Fruit fly (Drosophila melanogaster) whole organism, wandering third instar larva: ENCODE measurements around the gene eIF1.

ENCODE experiments used
- Abd-B ChIP-seq: fragments of >200 bp; optimal IDR thresholded peaks from 2 replicates; lab custom pipeline; 2017; ENCODE audit warnings: missing biosample characterization, missing genetic modification characterization
- CG32264 ChIP-seq: fragments of 200-800 bp; sonication (Bioruptor generic); optimal IDR thresholded peaks from 2 replicates; lab custom pipeline; 2016; ENCODE audit warnings: missing biosample characterization, missing genetic modification characterization
- CG9705 ChIP-seq: fragments of 200-800 bp; sonication (Bioruptor generic); optimal IDR thresholded peaks from 2 replicates; lab custom pipeline; 2018; ENCODE audit warnings: missing biosample characterization, mild to moderate bottlenecking, missing genetic modification characterization
- CrebA ChIP-seq: fragments of 200-800 bp; sonication (Bioruptor generic); optimal IDR thresholded peaks from 2 replicates; lab custom pipeline; 2016; ENCODE audit warnings: missing biosample characterization, mild to moderate bottlenecking, missing genetic modification characterization, borderline replicate concordance
- Dfd ChIP-seq: fragments of >200 bp; optimal IDR thresholded peaks from 2 replicates; lab custom pipeline; 2017; ENCODE audit warnings: missing biosample characterization, missing genetic modification characterization
- Dif ChIP-seq: fragments of 200-275, 200-300 bp; sonication (Bioruptor generic); optimal IDR thresholded peaks from 2 replicates; lab custom pipeline; 2018; ENCODE audit warnings: missing biosample characterization, missing genetic modification characterization; ENCODE audit not compliant: partially characterized antibody
- GATAd ChIP-seq: sonication (Bioruptor generic); optimal IDR thresholded peaks from 2 replicates; lab custom pipeline; 2016; ENCODE audit warnings: missing biosample characterization, missing genetic modification characterization
- HLH106 ChIP-seq: fragments of 200-800 bp; optimal IDR thresholded peaks from 3 replicates; lab custom pipeline; 2019; ENCODE audit warnings: missing biosample characterization, mild to moderate bottlenecking, missing genetic modification characterization, moderate library complexity
- Hnf4 ChIP-seq: fragments of 200-800 bp; sonication (Bioruptor generic); optimal IDR thresholded peaks from 2 replicates; lab custom pipeline; 2016; ENCODE audit warnings: missing biosample characterization, mild to moderate bottlenecking, missing genetic modification characterization
- Hr78 ChIP-seq: fragments of >200 bp; optimal IDR thresholded peaks from 2 replicates; lab custom pipeline; 2017; ENCODE audit warnings: missing biosample characterization, missing genetic modification characterization
- Hr83 ChIP-seq: fragments of 200-300 bp; sonication (Bioruptor generic); optimal IDR thresholded peaks from 2 replicates; lab custom pipeline; 2016; ENCODE audit warnings: missing biosample characterization, mild to moderate bottlenecking, missing genetic modification characterization, moderate library complexity; ENCODE audit not compliant: poor library complexity, severe bottlenecking
- Jra ChIP-seq: sonication (Bioruptor generic); optimal IDR thresholded peaks from 2 replicates; lab custom pipeline; 2016; ENCODE audit warnings: missing biosample characterization, missing genetic modification characterization
- Mio ChIP-seq: sonication (Bioruptor generic); optimal IDR thresholded peaks from 2 replicates; lab custom pipeline; 2016; ENCODE audit warnings: missing biosample characterization, missing genetic modification characterization
- Myc ChIP-seq: fragments of >200 bp; optimal IDR thresholded peaks from 2 replicates; lab custom pipeline; 2017
- N ChIP-seq: fragments of >200 bp; optimal IDR thresholded peaks from 2 replicates; lab custom pipeline; 2018; ENCODE audit warnings: missing biosample characterization, missing external identifiers, missing genetic modification characterization
- OdsH ChIP-seq: fragments of 200-800 bp; sonication (Bioruptor generic); optimal IDR thresholded peaks from 2 replicates; lab custom pipeline; 2016; ENCODE audit warnings: missing biosample characterization, mild to moderate bottlenecking, missing genetic modification characterization
- Rel ChIP-seq, 2 experiments: fragments of 200-800 bp; sonication (Bioruptor generic) in 1 of 2; optimal IDR thresholded peaks; 2 replicates in 1 of 2; 3 replicates in 1 of 2; lab custom pipeline; 2016 to 2019; ENCODE audit warnings: mild to moderate bottlenecking in 2 of 2, missing biosample characterization in 2 of 2, missing genetic modification characterization in 2 of 2, moderate library complexity in 1 of 2
- Sp1 ChIP-seq: fragments of 200-800 bp; sonication (Bioruptor generic); optimal IDR thresholded peaks from 3 replicates; lab custom pipeline; 2019; ENCODE audit warnings: missing biosample characterization, mild to moderate bottlenecking, missing genetic modification characterization, moderate library complexity
- Vsx2 ChIP-seq: fragments of 200-300, 225-300 bp; sonication (Bioruptor generic); optimal IDR thresholded peaks from 2 replicates; lab custom pipeline; 2018; ENCODE audit warnings: missing biosample characterization, missing genetic modification characterization; ENCODE audit not compliant: partially characterized antibody
- br ChIP-seq: fragments of 200-800 bp; sonication (Bioruptor generic); optimal IDR thresholded peaks from 2 replicates; lab custom pipeline; 2016; ENCODE audit warnings: missing biosample characterization, missing genetic modification characterization
- brk ChIP-seq: fragments of 200-800 bp; sonication (Bioruptor generic); optimal IDR thresholded peaks from 2 replicates; lab custom pipeline; 2016; ENCODE audit warnings: missing biosample characterization, mild to moderate bottlenecking, missing genetic modification characterization
- dl ChIP-seq, 2 experiments: fragments of 175-275, 200-275 bp in 1 of 2; fragments of 200-275 bp in 1 of 2; sonication (Bioruptor generic); optimal IDR thresholded peaks; lab custom pipeline; 2018; ENCODE audit warnings: mild to moderate bottlenecking in 2 of 2, missing biosample characterization in 2 of 2, missing genetic modification characterization in 2 of 2, moderate library complexity in 2 of 2; ENCODE audit not compliant: partially characterized antibody in 2 of 2, insufficient read depth in 1 of 2
- dmrt93B ChIP-seq: fragments of 200-800 bp; sonication (Bioruptor generic); optimal IDR thresholded peaks from 2 replicates; lab custom pipeline; 2018; ENCODE audit warnings: missing biosample characterization, mild to moderate bottlenecking, missing genetic modification characterization
- dsf ChIP-seq: sonication (Bioruptor generic); optimal IDR thresholded peaks from 2 replicates; lab custom pipeline; 2016; ENCODE audit warnings: missing biosample characterization, missing genetic modification characterization, borderline replicate concordance
- ey ChIP-seq: fragments of 200-800 bp; sonication (Bioruptor generic); optimal IDR thresholded peaks from 2 replicates; lab custom pipeline; 2016; ENCODE audit warnings: missing biosample characterization, missing genetic modification characterization
- foxo ChIP-seq, 2 experiments: fragments of 200-800 bp; sonication (Bioruptor generic); optimal IDR thresholded peaks; 2 replicates in 1 of 2; 3 replicates in 1 of 2; lab custom pipeline; 2016 to 2017; ENCODE audit warnings: missing biosample characterization in 2 of 2, missing genetic modification characterization in 2 of 2
- fru ChIP-seq: fragments of 200-800 bp; sonication (Bioruptor generic); optimal IDR thresholded peaks from 3 replicates; lab custom pipeline; 2016; ENCODE audit warnings: missing biosample characterization, mild to moderate bottlenecking, missing genetic modification characterization
- h ChIP-seq: fragments of 200-800 bp; sonication (Bioruptor generic); optimal IDR thresholded peaks from 3 replicates; lab custom pipeline; 2016; ENCODE audit warnings: missing biosample characterization, mild to moderate bottlenecking, missing genetic modification characterization
- jim ChIP-seq: fragments of 175-275, 200-325 bp; sonication (Bioruptor generic); optimal IDR thresholded peaks from 2 replicates; lab custom pipeline; 2016; ENCODE audit warnings: missing biosample characterization, mild to moderate bottlenecking, missing genetic modification characterization
- lola ChIP-seq: fragments of >200 bp; optimal IDR thresholded peaks from 2 replicates; lab custom pipeline; 2017; ENCODE audit warnings: missing biosample characterization, missing genetic modification characterization
- pan ChIP-seq: fragments of >200 bp; optimal IDR thresholded peaks from 2 replicates; lab custom pipeline; 2017
- psq ChIP-seq: fragments of 200-800 bp; sonication (Bioruptor generic); optimal IDR thresholded peaks from 3 replicates; lab custom pipeline; 2017; ENCODE audit warnings: missing biosample characterization, mild to moderate bottlenecking, missing genetic modification characterization, moderate library complexity
- rgr ChIP-seq: fragments of 200-800 bp; sonication (Bioruptor generic); optimal IDR thresholded peaks from 3 replicates; lab custom pipeline; 2016; ENCODE audit warnings: missing biosample characterization, mild to moderate bottlenecking, missing genetic modification characterization
- sage ChIP-seq: fragments of 200-800 bp; sonication (Bioruptor generic); optimal IDR thresholded peaks from 2 replicates; lab custom pipeline; 2016; ENCODE audit warnings: missing biosample characterization, mild to moderate bottlenecking, missing genetic modification characterization
- sv ChIP-seq: fragments of 200-800 bp; sonication (Bioruptor generic); optimal IDR thresholded peaks from 3 replicates; lab custom pipeline; 2016; ENCODE audit warnings: missing biosample characterization, missing genetic modification characterization
- tai ChIP-seq: sonication (Bioruptor generic); optimal IDR thresholded peaks from 2 replicates; lab custom pipeline; 2016; ENCODE audit warnings: missing biosample characterization, missing genetic modification characterization
- usp ChIP-seq: fragments of >200 bp; optimal IDR thresholded peaks from 2 replicates; lab custom pipeline; 2017; ENCODE audit warnings: missing biosample characterization, missing genetic modification characterization
- woc ChIP-seq: sonication (Bioruptor generic); optimal IDR thresholded peaks from 2 replicates; lab custom pipeline; 2016; ENCODE audit warnings: missing biosample characterization, mild to moderate bottlenecking, missing genetic modification characterization

eIF1 gene

DNA sequence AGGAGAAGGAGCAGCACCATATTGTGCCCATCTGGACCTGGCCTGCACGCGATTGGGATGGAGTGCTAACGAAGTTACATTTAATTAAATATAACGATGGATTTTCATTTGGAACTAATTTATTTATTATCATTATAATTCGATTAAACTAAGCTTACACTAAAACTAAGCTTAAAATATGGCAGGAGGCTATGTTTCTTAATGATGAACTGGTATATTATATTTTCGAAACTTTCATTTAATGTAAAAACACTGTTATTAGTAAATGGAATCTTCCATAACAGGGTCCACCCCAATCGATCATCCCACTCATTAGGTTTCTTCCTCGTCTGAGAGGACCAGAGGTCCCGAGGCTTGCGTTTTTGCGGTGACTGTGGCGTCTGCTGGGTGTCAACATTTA lies 22.0 kb downstream of the eIF1 start:
- TF ChIP-seq OdsH (peak; percentile 86), dl (GFP tag; optimal IDR thresholded peaks at IDR 0.05; lab: Kevin White, UChicago; ENCODE audit: insufficient read depth in 1 of 2, partially characterized antibody in 2 of 2) (no peak), dsf (GFP tag; lab: Kevin White, UChicago) (no peak), woc (GFP tag; lab: Kevin White, UChicago) (peak; percentile 38), CG32264 (GFP tag; lab: Kevin White, UChicago) (peak; percentile 28), Hr78 (no peak), sage (peak; percentile 43), Myc (lab: Kevin White, UChicago) (no peak), br (GFP tag; lab: Kevin White, UChicago) (peak; percentile 86), dmrt93B (GFP tag; lab: Kevin White, UChicago) (peak; percentile 42), Jra (no peak), Abd-B (no peak), sv (GFP tag; lab: Kevin White, UChicago) (no peak), tai (peak; percentile 52), pan (lab: Kevin White, UChicago) (no peak), N (GFP tag; lab: Kevin White, UChicago) (no peak), Sp1 (GFP tag; lab: Kevin White, UChicago) (peak; percentile 91), jim (GFP tag; lab: Kevin White, UChicago) (no peak), Mio (no peak), fru (GFP tag; lab: Kevin White, UChicago) (peak; percentile 88), Hnf4 (GFP tag; lab: Kevin White, UChicago) (peak; percentile 61), usp (no peak), foxo (GFP tag; optimal IDR thresholded peaks at IDR 0.05; lab: Kevin White, UChicago) (peak in 1 of 2 experiments; percentile 73), GATAd (GFP tag; lab: Kevin White, UChicago) (no peak), lola (no peak), Hr83 (GFP tag; lab: Kevin White, UChicago) (no peak), brk (peak; percentile 72), Dif (GFP tag; lab: Kevin White, UChicago) (no peak), rgr (peak; percentile 70), ey (GFP tag; lab: Kevin White, UChicago) (peak; percentile 73), Dfd (GFP tag; lab: Kevin White, UChicago) (no peak), psq (GFP tag; lab: Kevin White, UChicago) (peak; percentile 67), h (GFP tag; lab: Kevin White, UChicago) (peak; percentile 71), CrebA (GFP tag; lab: Kevin White, UChicago) (peak; percentile 78), Vsx2 (GFP tag; lab: Kevin White, UChicago) (no peak), CG9705 (GFP tag; lab: Kevin White, UChicago) (peak; percentile 46), HLH106 (tag; lab: Kevin White, UChicago) (peak; percentile 83), Rel (GFP tag; optimal IDR thresholded peaks at IDR 0.05; lab: Kevin White, UChicago) (peak; percentile 25), Rel (tag; optimal IDR thresholded peaks at IDR 0.05; lab: Kevin White, UChicago) (peak; percentile 17)

- TF ChIP-seq brk (peak; percentile 89), tai (peak; percentile 80), dmrt93B (GFP tag; lab: Kevin White, UChicago) (peak; percentile 73), HLH106 (tag; lab: Kevin White, UChicago) (peak; percentile 90), CrebA (GFP tag; lab: Kevin White, UChicago) (peak; percentile 99), N (GFP tag; lab: Kevin White, UChicago) (no peak), Vsx2 (GFP tag; lab: Kevin White, UChicago) (no peak), lola (no peak), psq (GFP tag; lab: Kevin White, UChicago) (peak; percentile 87), Abd-B (no peak), fru (GFP tag; lab: Kevin White, UChicago) (peak; percentile 96), Hnf4 (GFP tag; lab: Kevin White, UChicago) (peak; percentile 58), sage (peak; percentile 97), Mio (no peak), usp (no peak), foxo (GFP tag; optimal IDR thresholded peaks at IDR 0.05; lab: Kevin White, UChicago) (peak; percentile 74 to 95), rgr (peak; percentile 88), woc (GFP tag; lab: Kevin White, UChicago) (peak; percentile 86), jim (GFP tag; lab: Kevin White, UChicago) (peak; percentile 99), Hr83 (GFP tag; lab: Kevin White, UChicago) (peak; percentile 63), OdsH (peak; percentile 85), Sp1 (GFP tag; lab: Kevin White, UChicago) (peak; percentile 99), br (GFP tag; lab: Kevin White, UChicago) (peak; percentile 90), ey (GFP tag; lab: Kevin White, UChicago) (peak; percentile 96), sv (GFP tag; lab: Kevin White, UChicago) (no peak), GATAd (GFP tag; lab: Kevin White, UChicago) (peak; percentile 25), Hr78 (no peak), CG9705 (GFP tag; lab: Kevin White, UChicago) (peak; percentile 69), dsf (GFP tag; lab: Kevin White, UChicago) (no peak), Dfd (GFP tag; lab: Kevin White, UChicago) (no peak), pan (lab: Kevin White, UChicago) (no peak), dl (GFP tag; optimal IDR thresholded peaks at IDR 0.05; lab: Kevin White, UChicago; ENCODE audit: insufficient read depth in 1 of 2, partially characterized antibody in 2 of 2) (peak; percentile 32 to 59), Rel (GFP tag; optimal IDR thresholded peaks at IDR 0.05; lab: Kevin White, UChicago) (peak; percentile 100), Rel (tag; optimal IDR thresholded peaks at IDR 0.05; lab: Kevin White, UChicago) (peak; percentile 91), Dif (GFP tag; lab: Kevin White, UChicago) (peak; percentile 61), h (GFP tag; lab: Kevin White, UChicago) (peak; percentile 89), CG32264 (GFP tag; lab: Kevin White, UChicago) (peak; percentile 82), Jra (peak; percentile 89), Myc (lab: Kevin White, UChicago) (no peak)
Measured at dm6 chr3L:3246378-3247129, 23.4 kb downstream of the eIF1 start.
